Fruit fly (Drosophila melanogaster): ENCODE data around the gene CG12123.

DNA sequence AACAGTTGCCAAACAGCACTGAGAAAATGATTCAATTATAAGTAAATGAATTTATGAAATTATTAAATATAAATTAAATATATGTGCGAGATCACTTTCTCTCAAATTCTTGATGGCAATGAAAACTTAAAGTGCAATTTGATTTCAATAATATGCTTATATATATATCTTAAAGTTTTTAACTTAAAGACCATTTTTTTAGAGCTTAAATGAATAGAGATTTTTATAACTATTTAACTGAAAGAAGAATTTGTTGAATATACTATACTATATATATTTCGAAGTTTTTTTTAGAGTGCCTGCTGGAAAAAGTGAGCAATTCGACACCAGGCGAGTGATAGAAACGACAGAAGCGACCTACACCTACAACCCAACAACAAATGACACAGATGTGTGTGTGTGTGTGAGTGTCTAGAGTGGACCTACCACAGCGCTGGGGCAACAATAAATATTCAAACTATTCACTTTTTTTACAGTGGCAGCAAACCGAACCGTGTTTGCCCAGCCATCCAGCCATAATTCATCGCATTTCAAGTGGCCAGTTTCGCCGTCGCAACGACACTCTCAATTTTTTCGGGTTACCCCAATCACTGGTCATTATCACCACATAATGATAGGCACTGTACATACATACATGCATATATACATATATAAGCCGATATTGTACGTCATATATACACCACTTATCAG lies 2.9 kb upstream of the CG12123 start:
- TF ChIP-seq Myc (optimal IDR thresholded peaks at IDR 0.05) (no peak), h (optimal IDR thresholded peaks at IDR 0.05) (no peak), psq (optimal IDR thresholded peaks at IDR 0.05) (no peak), Sin3A (optimal IDR thresholded peaks at IDR 0.05) (no peak)

Measured in Kc167 (cell line).